Fruit fly (Drosophila melanogaster) whole organism: ENCODE results near the gene CG11927.

Experiments
- CG8478 ChIP-seq: fragments of >200 bp; optimal IDR thresholded peaks from 2 replicates; lab custom pipeline; 2018; ENCODE audit warnings: inconsistent platforms
- EcR ChIP-seq, 2 experiments: fragments of >200 bp; optimal IDR thresholded peaks; 2 replicates each; lab custom pipeline; 2017; ENCODE audit warnings: missing biosample characterization in 2 of 2, missing genetic modification characterization in 2 of 2, missing genetic modification reagents in 2 of 2
- pan ChIP-seq: fragments of >200 bp; optimal IDR thresholded peaks from 2 replicates; lab custom pipeline; 2017
- psq ChIP-seq: fragments of >200 bp; optimal IDR thresholded peaks from 2 replicates; lab custom pipeline; 2017

DNA sequence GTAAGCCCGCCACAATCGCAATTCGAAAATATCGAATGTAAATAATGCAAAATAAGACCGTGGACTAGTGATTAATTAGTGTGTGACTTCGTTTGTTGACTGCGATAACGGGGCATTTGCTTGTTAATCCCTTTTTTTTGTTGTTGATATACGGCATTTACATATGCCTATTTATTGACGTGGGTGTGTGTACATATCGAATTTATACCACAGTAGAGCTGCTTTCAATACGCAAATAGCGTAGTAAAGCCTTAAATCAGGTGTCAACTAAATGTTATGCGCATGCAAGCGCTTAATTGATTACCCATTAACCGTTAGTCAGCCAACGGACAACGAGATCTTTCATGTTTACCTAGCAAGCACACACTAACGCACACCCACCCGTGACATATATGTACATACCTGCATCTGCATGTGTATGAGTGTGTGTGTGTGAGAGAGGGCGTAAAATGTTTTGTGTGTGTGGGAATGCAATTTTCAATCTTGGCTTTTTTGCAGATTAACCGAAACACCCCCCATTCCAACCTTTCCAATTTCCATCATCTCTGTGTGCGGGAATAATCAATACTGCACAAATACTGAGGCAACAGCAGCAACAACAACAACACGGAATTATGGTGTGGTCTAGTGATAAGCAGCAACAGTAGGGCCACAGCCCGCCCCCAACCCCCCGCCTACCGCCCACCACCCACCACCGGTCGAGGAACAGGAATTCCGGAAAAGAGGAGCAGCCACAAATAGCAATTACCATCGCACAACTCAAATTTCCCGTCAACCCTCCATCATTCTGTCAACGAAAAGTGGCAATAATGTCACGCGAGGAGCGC lies 8.9 kb upstream of the CG11927 start:
- TF ChIP-seq EcR (GFP tag; optimal IDR thresholded peaks at IDR 0.05; lab: Kevin White, UChicago) (no peak), pan (lab: Kevin White, UChicago) (no peak), CG8478 (lab: Kevin White, UChicago) (no peak), psq (no peak)
